Worm (Caenorhabditis elegans): ENCODE measurements around the gene fbxa-88.

Gene fbxa-88

DNA sequence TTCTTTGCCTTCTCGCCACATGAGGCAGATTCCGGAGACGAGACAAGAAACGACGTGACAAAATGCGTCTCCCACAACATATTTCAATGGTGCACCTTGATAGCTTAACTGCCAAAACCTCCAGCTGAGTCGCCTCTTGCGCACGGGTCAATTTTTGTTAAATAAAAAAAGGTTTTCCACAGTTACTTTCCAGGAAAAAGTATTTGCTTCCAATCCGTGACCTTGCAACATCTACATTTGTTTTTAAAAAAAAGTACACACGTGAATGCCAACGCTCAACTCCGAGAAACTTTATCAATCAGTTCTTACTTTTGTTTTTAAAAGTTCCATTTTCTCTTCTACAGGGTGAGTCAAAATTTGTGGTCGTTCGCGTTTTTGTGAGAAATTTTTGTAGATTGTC is 48.6 kb downstream of the fbxa-88 start, which contains the start of gene F22B8.7:
TSS of gene F22B8.7 (plus strand) at position 301 of the 400 bp plus-strand sequence.
- TF ChIP-seq dao-5 (tag; optimal IDR thresholded peaks at IDR 0.05) (no peak), W03F9.2 (tag; optimal IDR thresholded peaks at IDR 0.05) (no peak), him-1 (tag; optimal IDR thresholded peaks at IDR 0.05) (no peak)

All from whole organism, L4/young adult.